Fruit fly (Drosophila melanogaster) whole organism, prepupa: Measurements from ENCODE around the gene CG5863.

ENCODE experiments used
- CG1621 ChIP-seq: fragments of 200-800 bp; sonication (Bioruptor generic); optimal IDR thresholded peaks from 3 replicates; lab custom pipeline; 2018; ENCODE audit warnings: missing biosample characterization, mild to moderate bottlenecking, missing genetic modification characterization
- CG6276 ChIP-seq: fragments of 200-800 bp; sonication (Bioruptor generic); optimal IDR thresholded peaks from 2 replicates; lab custom pipeline; 2017; ENCODE audit warnings: missing biosample characterization, mild to moderate bottlenecking, missing genetic modification characterization
- Gug ChIP-seq: fragments of 200-800 bp; sonication (Bioruptor generic); IDR thresholded peaks from 2 replicates; pipeline ENCODE4 v1.3.6; 2022; ENCODE audit warnings: missing biosample characterization, missing genetic modification characterization
- Lpt ChIP-seq: fragments of 200-800 bp; sonication (Bioruptor generic); optimal IDR thresholded peaks from 3 replicates; lab custom pipeline; 2016; ENCODE audit warnings: missing biosample characterization, missing genetic modification characterization
- Sox14 ChIP-seq: fragments of 200-800 bp; sonication (Bioruptor generic); optimal IDR thresholded peaks from 3 replicates; lab custom pipeline; 2016; ENCODE audit warnings: missing biosample characterization, missing genetic modification characterization
- acj6 ChIP-seq: fragments of 200-800 bp; sonication (Bioruptor generic); optimal IDR thresholded peaks from 3 replicates; lab custom pipeline; 2016; ENCODE audit warnings: missing biosample characterization, missing genetic modification characterization
- fd59A ChIP-seq: fragments of 200-800 bp; sonication (Bioruptor generic); optimal IDR thresholded peaks from 2 replicates; lab custom pipeline; 2017; ENCODE audit warnings: missing biosample characterization, mild to moderate bottlenecking, missing genetic modification characterization, missing genetic modification reagents
- fd85E ChIP-seq: fragments of 200-800 bp; sonication (Bioruptor generic); optimal IDR thresholded peaks from 3 replicates; lab custom pipeline; 2016; ENCODE audit warnings: missing biosample characterization, missing genetic modification characterization

- TF ChIP-seq fd85E (GFP tag; lab: Kevin White, UChicago) = no peak
- no peak for TF ChIP-seq Gug
- TF ChIP-seq acj6 = no peak
- no peak for TF ChIP-seq Sox14 (GFP tag; lab: Kevin White, UChicago)
- no peak for TF ChIP-seq Lpt
- no peak for TF ChIP-seq CG1621
- TF ChIP-seq fd59A = no peak
- TF ChIP-seq CG6276 (GFP tag; lab: Kevin White, UChicago) = no peak
Measured at dm6 chr3R:17426265-17426664, 15.4 kb downstream of the CG5863 start.
